Fruit fly (Drosophila melanogaster) whole organism, prepupa: ENCODE measurements around the gene CG32669.

Source experiments
- CG10669 ChIP-seq: fragments of 200-800 bp; sonication (Bioruptor generic); optimal IDR thresholded peaks from 3 replicates; lab custom pipeline; 2018; ENCODE audit warnings: missing biosample characterization, mild to moderate bottlenecking, missing genetic modification characterization, moderate library complexity
- CG11762 ChIP-seq: fragments of 200-800 bp; sonication (Bioruptor generic); optimal IDR thresholded peaks from 3 replicates; lab custom pipeline; 2016; ENCODE audit warnings: missing biosample characterization, missing genetic modification characterization; ENCODE audit not compliant: insufficient read depth
- CG3919 ChIP-seq: fragments of 200-800 bp; sonication (Bioruptor generic); optimal IDR thresholded peaks from 3 replicates; lab custom pipeline; 2016; ENCODE audit warnings: missing biosample characterization, missing genetic modification characterization
- CG6808 ChIP-seq: fragments of 200-800 bp; sonication (Bioruptor generic); optimal IDR thresholded peaks from 3 replicates; lab custom pipeline; 2017; ENCODE audit warnings: missing biosample characterization, missing genetic modification characterization, mild to moderate bottlenecking, moderate library complexity, missing genetic modification reagents
- CG6854 ChIP-seq: fragments of 200-800 bp; sonication (Bioruptor generic); optimal IDR thresholded peaks from 2 replicates; lab custom pipeline; 2017; ENCODE audit warnings: missing biosample characterization, mild to moderate bottlenecking, missing genetic modification characterization
- OdsH ChIP-seq: fragments of 200-800 bp; sonication (Bioruptor generic); optimal IDR thresholded peaks from 3 replicates; lab custom pipeline; 2016; ENCODE audit warnings: missing biosample characterization, missing genetic modification characterization
- Sox102F ChIP-seq: fragments of 200-800 bp; sonication (Bioruptor generic); optimal IDR thresholded peaks from 2 replicates; lab custom pipeline; 2016; ENCODE audit warnings: missing biosample characterization, mild to moderate bottlenecking, missing genetic modification characterization
- fd85E ChIP-seq: fragments of 200-800 bp; sonication (Bioruptor generic); optimal IDR thresholded peaks from 3 replicates; lab custom pipeline; 2016; ENCODE audit warnings: missing biosample characterization, missing genetic modification characterization
- lz ChIP-seq: fragments of 200-800 bp; sonication (Bioruptor generic); optimal IDR thresholded peaks from 3 replicates; lab custom pipeline; 2016; ENCODE audit warnings: missing biosample characterization, missing genetic modification characterization
- ss ChIP-seq, 2 experiments: fragments of 200-800 bp; sonication (Bioruptor generic); optimal IDR thresholded peaks; 2 replicates in 1 of 2; 3 replicates in 1 of 2; lab custom pipeline; 2017 to 2018; ENCODE audit warnings: mild to moderate bottlenecking in 2 of 2, missing biosample characterization in 2 of 2, missing genetic modification characterization in 2 of 2, moderate library complexity in 1 of 2

dm6 chrX:10801827-10802456 is 42.9 kb downstream of the CG32669 start:
- TF ChIP-seq OdsH (GFP tag; lab: Kevin White, UChicago) (no peak), fd85E (GFP tag; lab: Kevin White, UChicago) (no peak), CG6854 (no peak), ss (GFP tag; optimal IDR thresholded peaks at IDR 0.05; lab: Kevin White, UChicago) (no peak), CG10669 (GFP tag; lab: Kevin White, UChicago) (no peak), CG11762 (GFP tag; lab: Kevin White, UChicago) (no peak), Sox102F (no peak), CG6808 (GFP tag; lab: Kevin White, UChicago) (no peak), lz (GFP tag; lab: Kevin White, UChicago) (no peak), CG3919 (GFP tag; lab: Kevin White, UChicago) (no peak)
